Worm (Caenorhabditis elegans) whole organism, L4 larva: ENCODE results near the gene gei-3.

Source experiments
- R02D3.7 ChIP-seq: fragments of 150-350 bp; sonication (generic microtip); optimal IDR thresholded peaks from 3 replicates; lab custom pipeline; 2014; ENCODE audit warnings: missing biosample characterization, missing genetic modification characterization
- ceh-44 ChIP-seq: fragments of 200-800 bp; sonication (Bioruptor generic); IDR thresholded peaks from 2 replicates; pipeline ENCODE4 v1.3.6; 2022; ENCODE audit warnings: missing genetic modification reagents, missing genetic modification characterization, missing compliant biosample characterization
- cey-2 ChIP-seq: sonication (generic microtip); optimal IDR thresholded peaks from 3 replicates; lab custom pipeline; 2017; ENCODE audit warnings: missing genetic modification characterization, mild to moderate bottlenecking, missing compliant biosample characterization, antibody characterized with exemption, borderline replicate concordance; ENCODE audit not compliant: insufficient read depth
- egl-27 ChIP-seq: sonication (generic microtip); optimal IDR thresholded peaks from 3 replicates; lab custom pipeline; 2017; ENCODE audit warnings: missing biosample characterization, missing genetic modification reagents, missing genetic modification characterization
- nhr-11 ChIP-seq: fragments of 150-350 bp; optimal IDR thresholded peaks from 2 replicates; lab custom pipeline; 2014; ENCODE audit warnings: missing biosample characterization, missing genetic modification characterization
- nhr-76 ChIP-seq: fragments of 150-350 bp; optimal IDR thresholded peaks from 2 replicates; lab custom pipeline; 2014; ENCODE audit warnings: missing biosample characterization, missing genetic modification characterization
- pha-4 ChIP-seq, 2 experiments: fragments of 150-350 bp in 1 of 2; fragments of 200-800 bp in 1 of 2; sonication (Bioruptor generic) in 1 of 2; IDR thresholded peaks in 1 of 2; optimal IDR thresholded peaks in 1 of 2; 2 replicates each; pipeline versions ENCODE4 v1.3.6 to Lab custom; 2014 to 2022; ENCODE audit warnings: missing genetic modification characterization in 2 of 2, missing genetic modification reagents in 2 of 2, missing biosample characterization in 1 of 2, missing compliant biosample characterization in 1 of 2
- skn-1 ChIP-seq: fragments of 150-350 bp; optimal IDR thresholded peaks from 2 replicates; lab custom pipeline; 2014; ENCODE audit warnings: missing biosample characterization, missing genetic modification characterization
- snpc-4 ChIP-seq: fragments of 150-350 bp; optimal IDR thresholded peaks from 2 replicates; lab custom pipeline; 2014; ENCODE audit warnings: missing biosample characterization, missing genetic modification characterization
- unc-130 ChIP-seq: sonication (generic microtip); optimal IDR thresholded peaks from 2 replicates; lab custom pipeline; 2016; ENCODE audit warnings: missing genetic modification reagents, missing genetic modification characterization, missing compliant biosample characterization

DNA sequence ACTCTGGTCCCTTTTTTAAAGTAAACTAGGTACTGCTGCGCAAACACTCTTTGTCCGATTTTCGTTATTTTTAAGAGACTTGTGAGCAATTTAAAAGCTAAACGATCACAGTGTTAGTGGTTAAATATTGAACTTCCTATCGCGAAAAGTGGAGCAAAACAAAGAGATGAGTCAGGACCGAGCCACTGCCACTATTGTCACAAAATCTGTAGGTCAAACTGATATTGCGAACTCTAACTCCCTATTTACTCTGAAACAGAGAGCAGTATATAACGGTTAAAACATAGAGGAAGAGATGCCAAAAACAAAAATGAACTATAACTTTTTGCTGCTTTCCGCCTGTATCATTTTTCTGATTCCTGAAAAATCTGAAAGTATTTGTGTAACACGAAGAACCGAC, 20.9 kb downstream of the gei-3 start, which contains the start of gene abf-5:
- TF ChIP-seq pha-4 (GFP tag; IDR thresholded peaks at IDR 0.05; lab: Robert Waterston, UW), result no peak
- TF ChIP-seq pha-4 (tag; optimal IDR thresholded peaks at IDR 0.05; lab: Kevin White, UChicago), result no peak
- TF ChIP-seq cey-2 (tag; lab: Kevin White, UChicago), result no peak
- no peak for TF ChIP-seq unc-130
- no peak for TF ChIP-seq snpc-4 (tag; lab: Kevin White, UChicago)
- TF ChIP-seq nhr-11 (tag; lab: Kevin White, UChicago), result no peak
- TF ChIP-seq skn-1 (tag; lab: Kevin White, UChicago), result no peak
- TF ChIP-seq egl-27 (tag; lab: Kevin White, UChicago), result no peak
- no peak for TF ChIP-seq R02D3.7 (tag; lab: Kevin White, UChicago)
- TF ChIP-seq ceh-44 (GFP tag; lab: Robert Waterston, UW), result no peak
- TF ChIP-seq nhr-76 (tag; lab: Kevin White, UChicago), result no peak
